Worm (Caenorhabditis elegans) whole organism, L2 larva: ENCODE results near the gene clec-86.

ENCODE experiments used
- ZK546.5 ChIP-seq: sonication (generic microtip); optimal IDR thresholded peaks from 2 replicates; lab custom pipeline; 2017; ENCODE audit warnings: missing biosample characterization, missing genetic modification characterization
- elt-3 ChIP-seq: sonication (generic microtip); optimal IDR thresholded peaks from 2 replicates; lab custom pipeline; 2017; ENCODE audit warnings: missing biosample characterization, missing genetic modification characterization
- nhr-11 ChIP-seq: fragments of 150-350 bp; optimal IDR thresholded peaks from 2 replicates; lab custom pipeline; 2014; ENCODE audit warnings: missing biosample characterization, missing genetic modification characterization
- nhr-23 ChIP-seq: fragments of 150-350 bp; optimal IDR thresholded peaks from 2 replicates; lab custom pipeline; 2014; ENCODE audit warnings: missing biosample characterization, missing genetic modification reagents, missing genetic modification characterization
- nhr-77 ChIP-seq: fragments of 150-350 bp; optimal IDR thresholded peaks from 2 replicates; lab custom pipeline; 2014; ENCODE audit warnings: missing biosample characterization, missing genetic modification characterization
- unc-62 ChIP-seq: fragments of 150-350 bp; optimal IDR thresholded peaks from 2 replicates; lab custom pipeline; 2014; ENCODE audit warnings: missing biosample characterization, missing genetic modification reagents, missing genetic modification characterization
- zag-1 ChIP-seq: fragments of 150-350 bp; optimal IDR thresholded peaks from 2 replicates; lab custom pipeline; 2014; ENCODE audit warnings: missing biosample characterization, missing genetic modification characterization
- ztf-11 ChIP-seq: sonication (generic microtip); optimal IDR thresholded peaks from 2 replicates; lab custom pipeline; 2017; ENCODE audit warnings: missing biosample characterization, missing genetic modification characterization

- TF ChIP-seq ZK546.5 (tag; lab: Kevin White, UChicago) = no peak
- TF ChIP-seq elt-3 (tag; lab: Kevin White, UChicago) = no peak
- no peak for TF ChIP-seq nhr-77
- TF ChIP-seq ztf-11 (tag; lab: Kevin White, UChicago) = no peak
- no peak for TF ChIP-seq zag-1
- TF ChIP-seq unc-62 (GFP tag; lab: Kevin White, UChicago) = no peak
- TF ChIP-seq nhr-23 = no peak
- TF ChIP-seq nhr-11 (tag; lab: Kevin White, UChicago) = no peak
Observed at ce11 chrX:7143515-7143914, 3.8 kb downstream of the clec-86 start, which contains the start of gene alh-10.
